Fruit fly (Drosophila melanogaster) whole organism, pupa: ENCODE data around the gene fipi.

Source experiments
- CG12605 ChIP-seq: fragments of 200-800 bp; sonication (Bioruptor generic); IDR thresholded peaks from 2 replicates; pipeline ENCODE4 v1.3.6; 2022; ENCODE audit warnings: missing biosample characterization, missing genetic modification characterization
- CG13204 ChIP-seq: fragments of 200-800 bp; sonication (Bioruptor generic); optimal IDR thresholded peaks from 2 replicates; lab custom pipeline; 2018; ENCODE audit warnings: missing biosample characterization, mild to moderate bottlenecking, missing genetic modification characterization, moderate library complexity
- CG15710 ChIP-seq: fragments of 200-800 bp; sonication (Bioruptor generic); optimal IDR thresholded peaks from 2 replicates; lab custom pipeline; 2018; ENCODE audit warnings: missing biosample characterization, mild to moderate bottlenecking, missing genetic modification characterization, moderate library complexity
- CG17806 ChIP-seq: fragments of 200-800 bp; sonication (Bioruptor generic); optimal IDR thresholded peaks from 2 replicates; lab custom pipeline; 2018; ENCODE audit warnings: missing biosample characterization, mild to moderate bottlenecking, missing genetic modification characterization, moderate library complexity
- CG32121 ChIP-seq: fragments of 200-800 bp; sonication (Bioruptor generic); IDR thresholded peaks from 2 replicates; pipeline ENCODE4 v1.3.6; 2022; ENCODE audit warnings: missing biosample characterization, missing genetic modification characterization
- CG8159 ChIP-seq: fragments of 200-800 bp; sonication (Bioruptor generic); optimal IDR thresholded peaks from 3 replicates; lab custom pipeline; 2018; ENCODE audit warnings: missing biosample characterization, mild to moderate bottlenecking, missing genetic modification characterization, moderate library complexity
- CG8301 ChIP-seq: fragments of 200-800 bp; sonication (Bioruptor generic); optimal IDR thresholded peaks from 2 replicates; lab custom pipeline; 2018; ENCODE audit warnings: missing biosample characterization, mild to moderate bottlenecking, missing genetic modification characterization
- CG9948 ChIP-seq: fragments of 200-800 bp; sonication (Bioruptor generic); optimal IDR thresholded peaks from 2 replicates; lab custom pipeline; 2018; ENCODE audit warnings: missing biosample characterization, mild to moderate bottlenecking, missing genetic modification characterization, moderate library complexity
- D1 ChIP-seq: fragments of 200-800 bp; sonication (Bioruptor generic); optimal IDR thresholded peaks from 2 replicates; lab custom pipeline; 2018; ENCODE audit warnings: missing biosample characterization, mild to moderate bottlenecking, missing genetic modification characterization, moderate library complexity
- EcR ChIP-seq: fragments of 200-800 bp; sonication (Bioruptor generic); optimal IDR thresholded peaks from 3 replicates; lab custom pipeline; 2019; ENCODE audit warnings: missing biosample characterization, missing genetic modification characterization, mild to moderate bottlenecking, moderate library complexity, missing genetic modification reagents
- Ets98B ChIP-seq: fragments of 200-800 bp; sonication (Bioruptor generic); IDR thresholded peaks from 2 replicates; pipeline ENCODE4 v1.3.6; 2022; ENCODE audit warnings: missing biosample characterization, missing genetic modification characterization
- fd96Ca ChIP-seq: fragments of 200-800 bp; sonication (Bioruptor generic); IDR thresholded peaks from 3 replicates; pipeline ENCODE4 v1.3.6; 2022; ENCODE audit warnings: missing biosample characterization, missing genetic modification characterization
- gl ChIP-seq: fragments of 200-800 bp; sonication (Bioruptor generic); optimal IDR thresholded peaks from 2 replicates; lab custom pipeline; 2018; ENCODE audit warnings: missing biosample characterization, mild to moderate bottlenecking, missing genetic modification characterization
- rn ChIP-seq: fragments of 200-800 bp; sonication (Bioruptor generic); IDR thresholded peaks from 2 replicates; pipeline ENCODE4 v1.3.6; 2022; ENCODE audit warnings: missing biosample characterization, missing genetic modification characterization

dm6 chr2L:4830490-4830889 is 36.6 kb upstream of the fipi start, which contains the start of gene Fnta:
- TF ChIP-seq CG13204 (GFP tag; lab: Kevin White, UChicago) (no peak), D1 (tag; lab: Kevin White, UChicago) (no peak), CG9948 (tag; lab: Kevin White, UChicago) (no peak), CG15710 (tag; lab: Kevin White, UChicago) (no peak), Ets98B (GFP tag; lab: Robert Waterston, UW) (no peak), rn (GFP tag; lab: Robert Waterston, UW) (no peak), CG12605 (no peak), CG8159 (tag; lab: Kevin White, UChicago) (no peak), CG8301 (tag; lab: Kevin White, UChicago) (no peak), gl (tag; lab: Kevin White, UChicago) (no peak), CG32121 (GFP tag; lab: Robert Waterston, UW) (no peak), fd96Ca (no peak), CG17806 (tag; lab: Kevin White, UChicago) (no peak), EcR (peak; percentile 30)
